Worm (Caenorhabditis elegans) whole organism, late embryonic: ENCODE results near the gene C16C8.22.
A peak's percentile ranks its signal among the peaks of the same experiment; 100 is the strongest.

Experiments
- C08G9.2 ChIP-seq: sonication (generic microtip); optimal IDR thresholded peaks from 2 replicates; lab custom pipeline; 2016; ENCODE audit warnings: mild to moderate bottlenecking, missing genetic modification characterization, moderate library complexity, missing compliant biosample characterization
- C38D4.7 ChIP-seq: fragments of 200-800 bp; sonication (Bioruptor generic); optimal IDR thresholded peaks from 2 replicates; lab custom pipeline; 2018; ENCODE audit warnings: mild to moderate bottlenecking, missing genetic modification characterization, moderate library complexity, missing compliant biosample characterization
- F13H6.1 ChIP-seq: sonication (generic microtip); optimal IDR thresholded peaks from 2 replicates; lab custom pipeline; 2016; ENCODE audit warnings: missing genetic modification characterization, missing compliant biosample characterization
- T23F11.4 ChIP-seq: fragments of 200-800 bp; sonication (Bioruptor generic); optimal IDR thresholded peaks from 2 replicates; lab custom pipeline; 2018; ENCODE audit warnings: mild to moderate bottlenecking, missing genetic modification characterization, missing compliant biosample characterization
- ceh-2 ChIP-seq: sonication (generic microtip); optimal IDR thresholded peaks from 2 replicates; lab custom pipeline; 2016; ENCODE audit warnings: missing genotype, missing genetic modification characterization, missing compliant biosample characterization
- ceh-22 ChIP-seq: sonication (generic microtip); optimal IDR thresholded peaks from 2 replicates; lab custom pipeline; 2017; ENCODE audit warnings: missing biosample characterization, missing genetic modification characterization
- ceh-30 ChIP-seq: fragments of 150-350 bp; optimal IDR thresholded peaks from 2 replicates; lab custom pipeline; 2014; ENCODE audit warnings: missing biosample characterization, missing genetic modification characterization
- ceh-31 ChIP-seq: sonication (generic microtip); optimal IDR thresholded peaks from 2 replicates; lab custom pipeline; 2016; ENCODE audit warnings: missing genetic modification characterization, missing compliant biosample characterization
- ceh-34 ChIP-seq: sonication (generic microtip); optimal IDR thresholded peaks from 2 replicates; lab custom pipeline; 2016; ENCODE audit warnings: mild to moderate bottlenecking, missing genetic modification characterization, missing compliant biosample characterization
- ceh-45 ChIP-seq: fragments of 200-800 bp; sonication (Bioruptor generic); IDR thresholded peaks from 2 replicates; pipeline ENCODE4 v1.3.6; 2022; ENCODE audit warnings: missing genetic modification reagents, missing genetic modification characterization, missing compliant biosample characterization
- ceh-9 ChIP-seq: sonication (generic microtip); optimal IDR thresholded peaks from 2 replicates; lab custom pipeline; 2016; ENCODE audit warnings: mild to moderate bottlenecking, missing genetic modification characterization, inconsistent platforms, missing compliant biosample characterization
- dve-1 ChIP-seq: sonication (generic microtip); optimal IDR thresholded peaks from 2 replicates; lab custom pipeline; 2017; ENCODE audit warnings: antibody characterized with exemption, mild to moderate bottlenecking, missing genetic modification characterization, missing compliant biosample characterization
- elt-2 ChIP-seq: sonication (generic microtip); optimal IDR thresholded peaks from 2 replicates; lab custom pipeline; 2016; ENCODE audit warnings: missing genetic modification reagents, missing genetic modification characterization, missing compliant biosample characterization
- fax-1 ChIP-seq: sonication (generic microtip); optimal IDR thresholded peaks from 2 replicates; lab custom pipeline; 2016; ENCODE audit warnings: missing genotype, missing genetic modification characterization, missing compliant biosample characterization
- fkh-6 ChIP-seq: sonication (generic microtip); optimal IDR thresholded peaks from 2 replicates; lab custom pipeline; 2016; ENCODE audit warnings: missing genetic modification characterization, missing compliant biosample characterization
- gmeb-2 ChIP-seq: sonication (generic microtip); optimal IDR thresholded peaks from 2 replicates; lab custom pipeline; 2016; ENCODE audit warnings: missing genetic modification characterization, inconsistent platforms, missing compliant biosample characterization
- hlh-13 ChIP-seq: fragments of 200-800 bp; sonication (Bioruptor generic); optimal IDR thresholded peaks from 2 replicates; lab custom pipeline; 2018; ENCODE audit warnings: mild to moderate bottlenecking, missing genetic modification characterization, missing compliant biosample characterization
- hlh-30 ChIP-seq: sonication (generic microtip); optimal IDR thresholded peaks from 2 replicates; lab custom pipeline; 2017; ENCODE audit warnings: antibody characterized with exemption, missing genetic modification characterization, missing compliant biosample characterization; ENCODE audit not compliant: insufficient read depth
- hlh-8 ChIP-seq: sonication (generic microtip); optimal IDR thresholded peaks from 2 replicates; lab custom pipeline; 2016; ENCODE audit warnings: missing genotype, missing genetic modification characterization, missing compliant biosample characterization
- lim-6 ChIP-seq: sonication (generic microtip); optimal IDR thresholded peaks from 2 replicates; lab custom pipeline; 2016; ENCODE audit warnings: missing genetic modification characterization, missing compliant biosample characterization
- madf-2 ChIP-seq: sonication (generic microtip); optimal IDR thresholded peaks from 2 replicates; lab custom pipeline; 2017; ENCODE audit warnings: missing genetic modification characterization, missing compliant biosample characterization
- nhr-11 ChIP-seq: fragments of 150-350 bp; optimal IDR thresholded peaks from 2 replicates; lab custom pipeline; 2014; ENCODE audit warnings: missing biosample characterization, missing genetic modification characterization
- nhr-232 ChIP-seq: sonication (generic microtip); optimal IDR thresholded peaks from 2 replicates; lab custom pipeline; 2016; ENCODE audit warnings: missing genetic modification characterization, missing compliant biosample characterization
- npax-4 ChIP-seq: sonication (generic microtip); optimal IDR thresholded peaks from 2 replicates; lab custom pipeline; 2016; ENCODE audit warnings: missing genetic modification characterization, missing compliant biosample characterization
- pag-3 ChIP-seq: sonication (generic microtip); optimal IDR thresholded peaks from 2 replicates; lab custom pipeline; 2016; ENCODE audit warnings: missing compliant biosample characterization, missing genetic modification characterization, borderline replicate concordance
- pha-4 ChIP-seq: fragments of 150-350 bp; optimal IDR thresholded peaks from 2 replicates; lab custom pipeline; 2018; ENCODE audit warnings: missing biosample characterization, missing genetic modification reagents, missing genetic modification characterization
- pqm-1 ChIP-seq: sonication (generic microtip); optimal IDR thresholded peaks from 2 replicates; lab custom pipeline; 2016; ENCODE audit warnings: missing genetic modification characterization, missing compliant biosample characterization
- pros-1 ChIP-seq: fragments of 150-350 bp; optimal IDR thresholded peaks from 2 replicates; lab custom pipeline; 2014; ENCODE audit warnings: missing biosample characterization, missing genetic modification reagents, missing genetic modification characterization
- rnt-1 ChIP-seq: sonication (generic microtip); optimal IDR thresholded peaks from 2 replicates; lab custom pipeline; 2016; ENCODE audit warnings: missing genetic modification characterization, missing compliant biosample characterization
- sdc-2 ChIP-seq: sonication (generic microtip); optimal IDR thresholded peaks from 2 replicates; lab custom pipeline; 2016; ENCODE audit warnings: missing genotype, missing genetic modification characterization, missing compliant biosample characterization
- sox-2 ChIP-seq: fragments of 200-800 bp; sonication (Bioruptor generic); IDR thresholded peaks from 2 replicates; pipeline ENCODE4 v1.3.6; 2022; ENCODE audit warnings: missing genetic modification reagents, missing genetic modification characterization, missing compliant biosample characterization
- sox-4 ChIP-seq: sonication (generic microtip); optimal IDR thresholded peaks from 2 replicates; lab custom pipeline; 2017; ENCODE audit warnings: mild to moderate bottlenecking, missing genetic modification characterization, inconsistent platforms, missing compliant biosample characterization
- syd-9 ChIP-seq: sonication (generic microtip); optimal IDR thresholded peaks from 2 replicates; lab custom pipeline; 2016; ENCODE audit warnings: mild to moderate bottlenecking, missing genetic modification characterization, moderate library complexity, missing compliant biosample characterization
- tbx-7 ChIP-seq: sonication (generic microtip); optimal IDR thresholded peaks from 2 replicates; lab custom pipeline; 2016; ENCODE audit warnings: missing genotype, missing genetic modification characterization, missing compliant biosample characterization
- ttx-3 ChIP-seq: sonication (generic microtip); optimal IDR thresholded peaks from 2 replicates; lab custom pipeline; 2016; ENCODE audit warnings: missing genetic modification reagents, missing genetic modification characterization, missing compliant biosample characterization
- unc-3 ChIP-seq, 2 experiments: fragments of 200-800 bp in 1 of 2; sonication (Bioruptor generic) in 1 of 2; sonication (generic microtip) in 1 of 2; conservative IDR thresholded peaks in 1 of 2; optimal IDR thresholded peaks in 1 of 2; 2 replicates each; pipeline versions ENCODE4 v1.3.6 to Lab custom; 2016 to 2022; ENCODE audit warnings: missing compliant biosample characterization in 2 of 2, missing genetic modification characterization in 2 of 2, missing genetic modification reagents in 1 of 2
- unc-55 ChIP-seq: sonication (generic microtip); optimal IDR thresholded peaks from 2 replicates; lab custom pipeline; 2017; ENCODE audit warnings: missing biosample characterization, missing genetic modification reagents, missing genetic modification characterization
- unc-86 ChIP-seq: sonication (generic microtip); optimal IDR thresholded peaks from 2 replicates; lab custom pipeline; 2016; ENCODE audit warnings: missing genetic modification characterization, missing compliant biosample characterization
- zip-5 ChIP-seq: sonication (generic microtip); optimal IDR thresholded peaks from 2 replicates; lab custom pipeline; 2016; ENCODE audit warnings: missing genetic modification characterization, missing compliant biosample characterization

C16C8.22 gene

ce11 chrII:3461586-3461985 is 18.5 kb upstream of the C16C8.22 start, which contains the start of gene C16C8.8:
C16C8.8 (minus strand) TSS chrII:3461686.
- TF ChIP-seq pag-3 (tag; lab: Kevin White, UChicago) (no peak), ceh-31 (tag; lab: Kevin White, UChicago) (no peak), dve-1 (tag; lab: Kevin White, UChicago) (no peak)

- TF ChIP-seq hlh-8 (tag; lab: Kevin White, UChicago) (no peak), hlh-30 (tag; lab: Kevin White, UChicago) (no peak), ceh-2 (tag; lab: Kevin White, UChicago) (no peak), fkh-6 (no peak), madf-2 (tag; lab: Kevin White, UChicago) (no peak), pros-1 (tag; lab: Kevin White, UChicago) (no peak), syd-9 (tag; lab: Kevin White, UChicago) (no peak)
These were observed 17.0 kb upstream of the C16C8.22 start, which contains the start of gene C16C8.7 for ce11 chrII:3460048-3460447. C16C8.7 (minus strand) TSS chrII:3460148.

- TF ChIP-seq pha-4 (tag; lab: Kevin White, UChicago) (no peak), dve-1 (tag; lab: Kevin White, UChicago) (peak; percentile 79), sox-4 (no peak), hlh-13 (GFP tag; lab: Kevin White, UChicago) (no peak), unc-86 (no peak)
These were observed 16.1 kb upstream of the C16C8.22 start for ce11 chrII:3459199-3459598.

ce11 chrII:3458209-3458608 is 15.2 kb upstream of the C16C8.22 start, which contains the start of the genes C16C8.26 and C16C8.19:
C16C8.26 (minus strand) TSS chrII:3458309.
C16C8.19 (plus strand) TSS chrII:3458487.
- TF ChIP-seq C38D4.7 (GFP tag; lab: Kevin White, UChicago) (no peak), sdc-2 (tag; lab: Kevin White, UChicago) (no peak)

- no peak for TF ChIP-seq ceh-2 (tag; lab: Kevin White, UChicago)
- TF ChIP-seq nhr-232 (tag; lab: Kevin White, UChicago): no peak
- no peak for TF ChIP-seq unc-86
- TF ChIP-seq nhr-11 (tag; lab: Kevin White, UChicago): no peak
- TF ChIP-seq fax-1 (tag; lab: Kevin White, UChicago): no peak
- TF ChIP-seq ceh-34: no peak
- TF ChIP-seq ceh-45 (GFP tag; lab: Robert Waterston, UW): no peak
- no peak for TF ChIP-seq F13H6.1 (tag; lab: Kevin White, UChicago)
- no peak for TF ChIP-seq lim-6 (tag; lab: Kevin White, UChicago)
- no peak for TF ChIP-seq ceh-31 (tag; lab: Kevin White, UChicago)
- TF ChIP-seq T23F11.4 (GFP tag; lab: Kevin White, UChicago): no peak
- TF ChIP-seq tbx-7 (tag; lab: Kevin White, UChicago): no peak
- TF ChIP-seq gmeb-2: no peak
- TF ChIP-seq rnt-1 (tag; lab: Kevin White, UChicago): no peak
- TF ChIP-seq, all 69 proteins: peak for 0
These were observed 10.5 kb upstream of the C16C8.22 start, which contains the start of gene C16C8.11 for ce11 chrII:3453521-3453920. C16C8.11 (plus strand) TSS chrII:3453708.

ce11 chrII:3452421-3452820 is 9.4 kb upstream of the C16C8.22 start, which contains the start of gene C16C8.12:
C16C8.12 (plus strand) TSS chrII:3452721.
- TF ChIP-seq C08G9.2 (tag; lab: Kevin White, UChicago): no peak
- no peak for TF ChIP-seq ttx-3 (tag; lab: Kevin White, UChicago)
- no peak for TF ChIP-seq unc-3 (GFP tag; conservative IDR thresholded peaks at IDR 0.05; lab: Robert Waterston, UW)
- TF ChIP-seq unc-3 (tag; optimal IDR thresholded peaks at IDR 0.05; lab: Kevin White, UChicago): no peak
- TF ChIP-seq zip-5: no peak
- no peak for TF ChIP-seq pha-4 (tag; lab: Kevin White, UChicago)
- TF ChIP-seq ceh-45 (GFP tag; lab: Robert Waterston, UW): no peak
- TF ChIP-seq sox-2 (GFP tag; lab: Robert Waterston, UW): no peak
- no peak for TF ChIP-seq dve-1 (tag; lab: Kevin White, UChicago)
- TF ChIP-seq unc-55 (GFP tag; lab: Kevin White, UChicago): no peak
- TF ChIP-seq elt-2: no peak
- TF ChIP-seq ceh-22 (tag; lab: Kevin White, UChicago): no peak
- no peak for TF ChIP-seq ceh-9 (tag; lab: Kevin White, UChicago)
- TF ChIP-seq F13H6.1 (tag; lab: Kevin White, UChicago): no peak
- TF ChIP-seq pros-1 (tag; lab: Kevin White, UChicago): no peak
- no peak for TF ChIP-seq ceh-30 (tag; lab: Kevin White, UChicago)
- no peak for TF ChIP-seq pag-3 (tag; lab: Kevin White, UChicago)
- TF ChIP-seq pqm-1 (tag; lab: Kevin White, UChicago): no peak
- no peak for TF ChIP-seq gmeb-2
- TF ChIP-seq fax-1 (tag; lab: Kevin White, UChicago): no peak
- no peak for TF ChIP-seq npax-4 (tag; lab: Kevin White, UChicago)
